Worm (Caenorhabditis elegans) whole organism, late embryonic: ENCODE measurements around the gene fut-4.

Experiments
- C38D4.7 ChIP-seq: fragments of 200-800 bp; sonication (Bioruptor generic); optimal IDR thresholded peaks from 2 replicates; lab custom pipeline; 2018; ENCODE audit warnings: mild to moderate bottlenecking, missing genetic modification characterization, moderate library complexity, missing compliant biosample characterization
- F13H6.1 ChIP-seq: sonication (generic microtip); optimal IDR thresholded peaks from 2 replicates; lab custom pipeline; 2016; ENCODE audit warnings: missing genetic modification characterization, missing compliant biosample characterization
- T23F11.4 ChIP-seq: fragments of 200-800 bp; sonication (Bioruptor generic); optimal IDR thresholded peaks from 2 replicates; lab custom pipeline; 2018; ENCODE audit warnings: mild to moderate bottlenecking, missing genetic modification characterization, missing compliant biosample characterization
- ahr-1 ChIP-seq: sonication (generic microtip); optimal IDR thresholded peaks from 2 replicates; lab custom pipeline; 2016; ENCODE audit warnings: missing genetic modification characterization, missing compliant biosample characterization
- ceh-18 ChIP-seq: sonication (generic microtip); optimal IDR thresholded peaks from 2 replicates; lab custom pipeline; 2016; ENCODE audit warnings: missing genetic modification characterization, missing compliant biosample characterization
- ceh-30 ChIP-seq: fragments of 150-350 bp; optimal IDR thresholded peaks from 2 replicates; lab custom pipeline; 2014; ENCODE audit warnings: missing biosample characterization, missing genetic modification characterization
- ceh-34 ChIP-seq: sonication (generic microtip); optimal IDR thresholded peaks from 2 replicates; lab custom pipeline; 2016; ENCODE audit warnings: mild to moderate bottlenecking, missing genetic modification characterization, missing compliant biosample characterization
- ceh-45 ChIP-seq: fragments of 200-800 bp; sonication (Bioruptor generic); IDR thresholded peaks from 2 replicates; pipeline ENCODE4 v1.3.6; 2022; ENCODE audit warnings: missing genetic modification reagents, missing genetic modification characterization, missing compliant biosample characterization
- che-1 ChIP-seq: sonication (generic microtip); optimal IDR thresholded peaks from 2 replicates; lab custom pipeline; 2016; ENCODE audit warnings: mild to moderate bottlenecking, missing genetic modification characterization, missing compliant biosample characterization
- dmd-4 ChIP-seq: sonication (generic microtip); optimal IDR thresholded peaks from 2 replicates; lab custom pipeline; 2016; ENCODE audit warnings: borderline replicate concordance, missing genetic modification characterization, missing compliant biosample characterization
- elt-4 ChIP-seq: sonication (generic microtip); optimal IDR thresholded peaks from 2 replicates; lab custom pipeline; 2016; ENCODE audit warnings: missing genetic modification characterization, missing compliant biosample characterization
- ets-4 ChIP-seq: sonication (generic microtip); optimal IDR thresholded peaks from 2 replicates; lab custom pipeline; 2016; ENCODE audit warnings: missing genetic modification characterization, missing compliant biosample characterization
- eyg-1 ChIP-seq: sonication (generic microtip); optimal IDR thresholded peaks from 2 replicates; lab custom pipeline; 2016; ENCODE audit warnings: missing genotype, missing genetic modification characterization, missing compliant biosample characterization
- fkh-10 ChIP-seq: fragments of 150-350 bp; optimal IDR thresholded peaks from 2 replicates; lab custom pipeline; 2014; ENCODE audit warnings: missing biosample characterization, missing genetic modification reagents, missing genetic modification characterization
- fkh-6 ChIP-seq: sonication (generic microtip); optimal IDR thresholded peaks from 2 replicates; lab custom pipeline; 2016; ENCODE audit warnings: missing genetic modification characterization, missing compliant biosample characterization
- hlh-13 ChIP-seq: fragments of 200-800 bp; sonication (Bioruptor generic); optimal IDR thresholded peaks from 2 replicates; lab custom pipeline; 2018; ENCODE audit warnings: mild to moderate bottlenecking, missing genetic modification characterization, missing compliant biosample characterization
- hlh-30 ChIP-seq: sonication (generic microtip); optimal IDR thresholded peaks from 2 replicates; lab custom pipeline; 2017; ENCODE audit warnings: antibody characterized with exemption, missing genetic modification characterization, missing compliant biosample characterization; ENCODE audit not compliant: insufficient read depth
- hlh-6 ChIP-seq: sonication (generic microtip); optimal IDR thresholded peaks from 2 replicates; lab custom pipeline; 2016; ENCODE audit warnings: missing genotype, missing genetic modification characterization, missing compliant biosample characterization
- lim-6 ChIP-seq: sonication (generic microtip); optimal IDR thresholded peaks from 2 replicates; lab custom pipeline; 2016; ENCODE audit warnings: missing genetic modification characterization, missing compliant biosample characterization
- madf-2 ChIP-seq: sonication (generic microtip); optimal IDR thresholded peaks from 2 replicates; lab custom pipeline; 2017; ENCODE audit warnings: missing genetic modification characterization, missing compliant biosample characterization
- nfya-1 ChIP-seq: sonication (generic microtip); optimal IDR thresholded peaks from 2 replicates; lab custom pipeline; 2017; ENCODE audit warnings: missing genetic modification characterization, mild to moderate bottlenecking, missing compliant biosample characterization, antibody characterized with exemption, moderate library complexity
- nhr-232 ChIP-seq: sonication (generic microtip); optimal IDR thresholded peaks from 2 replicates; lab custom pipeline; 2016; ENCODE audit warnings: missing genetic modification characterization, missing compliant biosample characterization
- odd-2 ChIP-seq: sonication (generic microtip); optimal IDR thresholded peaks from 2 replicates; lab custom pipeline; 2017; ENCODE audit warnings: antibody characterized with exemption, mild to moderate bottlenecking, missing genetic modification characterization, missing compliant biosample characterization
- pag-3 ChIP-seq: sonication (generic microtip); optimal IDR thresholded peaks from 2 replicates; lab custom pipeline; 2016; ENCODE audit warnings: missing compliant biosample characterization, missing genetic modification characterization, borderline replicate concordance
- pat-9 ChIP-seq: fragments of 200-800 bp; sonication (Bioruptor generic); optimal IDR thresholded peaks from 2 replicates; lab custom pipeline; 2018; ENCODE audit warnings: mild to moderate bottlenecking, missing genetic modification characterization, moderate library complexity, missing compliant biosample characterization
- pax-1 ChIP-seq: fragments of 150-350 bp; optimal IDR thresholded peaks from 2 replicates; lab custom pipeline; 2014; ENCODE audit warnings: missing biosample characterization, missing genetic modification characterization
- pha-2 ChIP-seq: sonication (generic microtip); optimal IDR thresholded peaks from 2 replicates; lab custom pipeline; 2017; ENCODE audit warnings: mild to moderate bottlenecking, missing genetic modification characterization, missing compliant biosample characterization
- pros-1 ChIP-seq: fragments of 150-350 bp; optimal IDR thresholded peaks from 2 replicates; lab custom pipeline; 2014; ENCODE audit warnings: missing biosample characterization, missing genetic modification reagents, missing genetic modification characterization
- rnt-1 ChIP-seq: sonication (generic microtip); optimal IDR thresholded peaks from 2 replicates; lab custom pipeline; 2016; ENCODE audit warnings: missing genetic modification characterization, missing compliant biosample characterization
- sox-2 ChIP-seq: fragments of 200-800 bp; sonication (Bioruptor generic); IDR thresholded peaks from 2 replicates; pipeline ENCODE4 v1.3.6; 2022; ENCODE audit warnings: missing genetic modification reagents, missing genetic modification characterization, missing compliant biosample characterization
- sox-4 ChIP-seq: sonication (generic microtip); optimal IDR thresholded peaks from 2 replicates; lab custom pipeline; 2017; ENCODE audit warnings: mild to moderate bottlenecking, missing genetic modification characterization, inconsistent platforms, missing compliant biosample characterization
- syd-9 ChIP-seq: sonication (generic microtip); optimal IDR thresholded peaks from 2 replicates; lab custom pipeline; 2016; ENCODE audit warnings: mild to moderate bottlenecking, missing genetic modification characterization, moderate library complexity, missing compliant biosample characterization
- tbx-7 ChIP-seq: sonication (generic microtip); optimal IDR thresholded peaks from 2 replicates; lab custom pipeline; 2016; ENCODE audit warnings: missing genotype, missing genetic modification characterization, missing compliant biosample characterization
- unc-3 ChIP-seq, 2 experiments: fragments of 200-800 bp in 1 of 2; sonication (Bioruptor generic) in 1 of 2; sonication (generic microtip) in 1 of 2; conservative IDR thresholded peaks in 1 of 2; optimal IDR thresholded peaks in 1 of 2; 2 replicates each; pipeline versions ENCODE4 v1.3.6 to Lab custom; 2016 to 2022; ENCODE audit warnings: missing compliant biosample characterization in 2 of 2, missing genetic modification characterization in 2 of 2, missing genetic modification reagents in 1 of 2
- unc-42 ChIP-seq: sonication (generic microtip); optimal IDR thresholded peaks from 2 replicates; lab custom pipeline; 2016; ENCODE audit warnings: missing genotype, missing genetic modification characterization, missing compliant biosample characterization

fut-4 gene

DNA sequence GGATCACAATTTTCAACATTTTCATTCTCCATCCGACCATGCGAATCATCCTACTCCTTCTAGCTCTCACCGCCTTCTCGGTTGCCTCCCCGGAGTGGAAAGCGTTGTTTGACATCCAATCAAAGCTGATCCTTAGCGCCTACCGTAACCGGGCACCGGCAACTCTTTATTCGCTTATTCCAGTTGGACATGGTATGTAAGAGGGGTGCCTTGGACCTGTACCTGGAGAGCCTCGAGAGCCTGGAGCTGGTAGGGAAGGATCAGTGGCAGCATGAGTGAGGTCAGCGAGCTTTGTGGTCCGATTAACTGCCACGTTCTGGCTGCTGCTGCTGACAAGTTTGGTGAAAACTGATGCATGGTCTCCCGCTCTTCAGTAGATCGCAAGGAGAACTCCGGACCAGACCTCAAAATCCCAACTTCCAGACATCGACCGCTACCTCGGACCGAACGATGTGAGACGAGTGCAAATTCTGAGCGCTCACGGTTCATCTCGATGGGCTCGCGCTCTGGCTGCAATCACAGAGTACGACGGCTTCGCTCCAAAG, 5.6 kb upstream of the fut-4 start, which contains the start of gene K12H6.8:
TSS of gene K12H6.8 (plus strand) at position 38 of the 545 bp plus-strand sequence.
- TF ChIP-seq sox-4 (tag; lab: Kevin White, UChicago) (no peak), elt-4 (tag; lab: Kevin White, UChicago) (peak; percentile 91)

DNA sequence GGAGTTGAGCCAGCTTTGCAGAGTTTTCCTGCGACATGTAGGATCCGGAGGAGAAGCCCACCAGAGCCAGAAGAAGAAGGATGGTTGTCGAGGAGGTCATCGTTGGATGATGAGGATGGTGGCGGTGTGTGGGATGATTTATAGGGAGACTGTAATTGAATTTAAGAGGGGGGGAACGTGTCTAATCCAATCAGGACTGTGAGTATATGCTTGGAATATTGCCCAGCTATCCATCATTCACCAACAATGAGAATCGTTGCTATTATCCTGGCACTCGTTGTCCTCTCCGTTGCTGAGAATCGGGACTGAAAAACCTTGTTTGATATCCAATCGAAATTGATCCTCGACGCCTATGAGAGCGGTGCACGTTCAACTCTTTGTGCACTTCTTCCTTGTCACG, 3.7 kb upstream of the fut-4 start, which contains the start of gene K12H6.5:
TSS of gene K12H6.5 (minus strand) at position 101 of the 400 bp plus-strand sequence.
- no peak for TF ChIP-seq hlh-6 (tag; lab: Kevin White, UChicago)
- TF ChIP-seq syd-9 = no peak
- no peak for TF ChIP-seq tbx-7
- no peak for TF ChIP-seq fkh-10 (GFP tag; lab: Kevin White, UChicago)
- TF ChIP-seq pax-1 (tag; lab: Kevin White, UChicago) = no peak
- no peak for TF ChIP-seq fkh-6 (tag; lab: Kevin White, UChicago)
- TF ChIP-seq pat-9 (tag; lab: Kevin White, UChicago) = no peak
- TF ChIP-seq nfya-1 = no peak
- no peak for TF ChIP-seq pha-2
- TF ChIP-seq sox-2 (GFP tag; lab: Robert Waterston, UW) = no peak
- no peak for TF ChIP-seq dmd-4 (tag; lab: Kevin White, UChicago)
- no peak for TF ChIP-seq ahr-1 (tag; lab: Kevin White, UChicago)
- TF ChIP-seq ceh-18 (tag; lab: Kevin White, UChicago) = no peak
- TF ChIP-seq hlh-13 = no peak
- no peak for TF ChIP-seq ceh-34 (tag; lab: Kevin White, UChicago)
- TF ChIP-seq hlh-30 (tag; lab: Kevin White, UChicago) = no peak
- no peak for TF ChIP-seq sox-4 (tag; lab: Kevin White, UChicago)
- no peak for TF ChIP-seq ets-4 (tag; lab: Kevin White, UChicago)
- TF ChIP-seq, all 69 proteins: peak for 0

DNA sequence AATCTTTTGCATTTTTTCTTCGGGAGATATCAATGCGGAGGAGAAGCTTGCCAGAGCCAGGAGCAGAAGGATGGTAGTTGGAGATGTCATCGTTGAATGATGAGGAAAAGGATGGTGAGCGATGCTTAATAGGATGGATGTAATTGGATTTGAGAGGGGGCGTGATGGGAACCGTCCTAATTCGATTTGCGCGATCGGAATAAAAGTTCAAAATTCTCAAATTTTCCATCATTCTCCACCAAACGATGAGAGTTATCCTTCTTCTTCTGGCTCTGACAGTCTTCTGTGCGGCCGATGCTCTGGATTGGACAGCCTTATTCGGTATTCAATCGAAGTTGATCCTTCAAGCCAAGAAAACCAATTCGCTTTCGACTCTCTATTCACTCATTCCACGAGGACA, 1.8 kb upstream of the fut-4 start, which contains the start of the genes K12H6.4 and K12H6.9:
TSS of gene K12H6.4 (minus strand) at position 101 of the 400 bp plus-strand sequence.
TSS of gene K12H6.9 (plus strand) at position 236 of the 400 bp plus-strand sequence.
- no peak for TF ChIP-seq pros-1 (tag; lab: Kevin White, UChicago)

DNA sequence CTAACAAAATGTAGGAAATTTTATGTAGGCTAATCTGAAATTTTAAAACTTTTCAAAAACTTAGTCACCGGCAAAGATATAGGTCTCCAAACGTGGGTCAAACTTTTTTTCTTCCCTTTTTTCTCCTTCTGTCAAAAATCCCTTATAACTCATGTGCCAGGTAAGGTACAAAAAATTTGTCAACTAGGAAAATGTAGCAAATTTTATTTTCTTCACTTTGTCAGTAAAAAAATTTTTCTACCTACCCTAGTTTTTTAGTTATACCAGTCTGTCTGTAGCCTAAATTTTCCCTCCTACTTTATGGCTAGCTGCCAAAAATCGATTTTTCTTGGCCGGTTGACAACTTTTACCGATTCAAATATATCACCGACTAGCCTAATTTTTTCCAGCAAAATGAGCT, 5.7 kb downstream of the fut-4 start, which contains the start of gene set-13:
TSS of gene set-13 (plus strand) at position 301 of the 400 bp plus-strand sequence.
- TF ChIP-seq ceh-30 (tag; lab: Kevin White, UChicago) (no peak), nhr-232 (no peak), C38D4.7 (no peak), rnt-1 (tag; lab: Kevin White, UChicago) (no peak), fkh-6 (tag; lab: Kevin White, UChicago) (no peak), lim-6 (tag; lab: Kevin White, UChicago) (no peak), eyg-1 (tag; lab: Kevin White, UChicago) (no peak), hlh-6 (tag; lab: Kevin White, UChicago) (no peak), sox-4 (tag; lab: Kevin White, UChicago) (no peak), pag-3 (no peak), che-1 (tag; lab: Kevin White, UChicago) (no peak), unc-42 (tag; lab: Kevin White, UChicago) (no peak), syd-9 (no peak), unc-3 (GFP tag; conservative IDR thresholded peaks at IDR 0.05; lab: Robert Waterston, UW) (no peak), unc-3 (tag; optimal IDR thresholded peaks at IDR 0.05; lab: Kevin White, UChicago) (no peak)

DNA sequence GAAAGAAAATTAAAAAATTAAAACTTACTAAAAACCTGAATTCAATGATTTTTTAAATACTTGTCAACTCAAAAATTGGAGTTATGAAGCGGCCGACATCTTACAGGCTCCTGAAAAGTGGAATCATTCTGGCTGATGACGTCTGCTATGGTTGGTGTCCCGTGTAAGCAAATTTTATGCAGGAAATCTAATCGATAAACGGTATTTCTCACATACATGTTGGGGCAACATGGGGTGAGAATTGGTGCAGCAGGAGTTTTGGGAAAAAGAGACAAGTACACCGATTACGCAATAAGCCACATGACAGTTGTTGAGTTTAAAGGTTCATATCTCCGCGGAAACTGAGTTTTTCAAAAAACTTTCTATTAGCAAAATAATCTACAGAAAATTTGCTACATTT, 6.9 kb downstream of the fut-4 start, which contains the start of gene K12H6.2:
TSS of gene K12H6.2 (minus strand) at position 101 of the 400 bp plus-strand sequence.
- TF ChIP-seq tbx-7 = no peak
- no peak for TF ChIP-seq ceh-45 (GFP tag; lab: Robert Waterston, UW)
- TF ChIP-seq ceh-30 (tag; lab: Kevin White, UChicago) = no peak
- no peak for TF ChIP-seq pros-1 (tag; lab: Kevin White, UChicago)
- no peak for TF ChIP-seq T23F11.4 (GFP tag; lab: Kevin White, UChicago)
- no peak for TF ChIP-seq fkh-10 (GFP tag; lab: Kevin White, UChicago)
- no peak for TF ChIP-seq ahr-1 (tag; lab: Kevin White, UChicago)
- TF ChIP-seq odd-2 (tag; lab: Kevin White, UChicago) = no peak
- no peak for TF ChIP-seq F13H6.1 (tag; lab: Kevin White, UChicago)
- TF ChIP-seq hlh-6 (tag; lab: Kevin White, UChicago) = no peak
- TF ChIP-seq madf-2 (tag; lab: Kevin White, UChicago) = no peak
- TF ChIP-seq hlh-30 (tag; lab: Kevin White, UChicago) = no peak
